Worm (Caenorhabditis elegans): ENCODE measurements around the gene tag-280.

- TF ChIP-seq ama-1 (optimal IDR thresholded peaks at IDR 0.05) (no peak), lin-11 (tag; optimal IDR thresholded peaks at IDR 0.05) (no peak), snpc-4 (tag; optimal IDR thresholded peaks at IDR 0.05) (no peak), aly-2 (tag; optimal IDR thresholded peaks at IDR 0.05) (no peak), elt-3 (tag; optimal IDR thresholded peaks at IDR 0.05) (no peak), unc-62 (GFP tag; optimal IDR thresholded peaks at IDR 0.05) (no peak), F13H6.1 (tag; optimal IDR thresholded peaks at IDR 0.05) (no peak), egl-27 (tag; optimal IDR thresholded peaks at IDR 0.05) (no peak), mdl-1 (tag; optimal IDR thresholded peaks at IDR 0.05) (no peak), nhr-77 (tag; optimal IDR thresholded peaks at IDR 0.05) (no peak)
Measured at ce11 chrII:12438441-12438840, 22.0 kb upstream of the tag-280 start, which contains the start of gene Y57A10C.9.
